Worm (Caenorhabditis elegans) whole organism, L4 larva: ENCODE measurements around the gene mcm-3AP.
A peak's percentile ranks its signal among the peaks of the same experiment; 100 is the strongest.

Source experiments
- F10B5.3 ChIP-seq: sonication (generic microtip); optimal IDR thresholded peaks from 2 replicates; lab custom pipeline; 2016; ENCODE audit warnings: mild to moderate bottlenecking, missing genetic modification characterization, missing compliant biosample characterization
- F26F4.8 ChIP-seq: fragments of 200-800 bp; sonication (Bioruptor generic); conservative IDR thresholded peaks from 2 replicates; pipeline ENCODE4 v1.3.6; 2022; ENCODE audit warnings: missing genetic modification characterization, missing compliant biosample characterization
- F37D6.2 ChIP-seq: sonication (generic microtip); optimal IDR thresholded peaks from 2 replicates; lab custom pipeline; 2016; ENCODE audit warnings: mild to moderate bottlenecking, missing genetic modification characterization, missing compliant biosample characterization
- F44E2.7 ChIP-seq: fragments of 200-800 bp; sonication (Bioruptor generic); IDR thresholded peaks from 2 replicates; pipeline ENCODE4 v2.1.2; 2022; ENCODE audit warnings: missing genetic modification characterization, missing compliant biosample characterization
- T26A8.4 ChIP-seq: fragments of 200-800 bp; sonication (Bioruptor generic); IDR thresholded peaks from 2 replicates; pipeline ENCODE4 v1.3.6; 2022; ENCODE audit warnings: missing genetic modification characterization, missing compliant biosample characterization
- ZK337.2 ChIP-seq: fragments of 200-800 bp; sonication (Bioruptor generic); IDR thresholded peaks from 2 replicates; pipeline ENCODE4 v1.3.6; 2022; ENCODE audit warnings: missing genetic modification reagents, missing genetic modification characterization, missing compliant biosample characterization
- ZK546.5 ChIP-seq, 2 experiments: sonication (generic microtip); optimal IDR thresholded peaks; 2 replicates each; lab custom pipeline; 2017; ENCODE audit warnings: missing biosample characterization in 2 of 2, missing genetic modification characterization in 2 of 2
- aha-1 ChIP-seq: fragments of 150-350 bp; peaks from one replicate; lab custom pipeline; 2014; ENCODE audit warnings: missing biosample characterization, missing genetic modification characterization
- arid-1 ChIP-seq: fragments of 200-800 bp; sonication (Bioruptor generic); conservative IDR thresholded peaks from 2 replicates; pipeline ENCODE4 v1.3.6; 2022; ENCODE audit warnings: missing genetic modification reagents, missing genetic modification characterization, missing compliant biosample characterization
- ceh-44 ChIP-seq: fragments of 200-800 bp; sonication (Bioruptor generic); IDR thresholded peaks from 2 replicates; pipeline ENCODE4 v1.3.6; 2022; ENCODE audit warnings: missing genetic modification reagents, missing genetic modification characterization, missing compliant biosample characterization
- ceh-62 ChIP-seq: sonication (generic microtip); optimal IDR thresholded peaks from 2 replicates; lab custom pipeline; 2017; ENCODE audit warnings: missing biosample characterization, missing genetic modification characterization
- dmd-6 ChIP-seq: fragments of 200-800 bp; sonication (Bioruptor generic); IDR thresholded peaks from 2 replicates; pipeline ENCODE4 v1.3.6; 2022; ENCODE audit warnings: missing genetic modification reagents, missing genetic modification characterization, missing compliant biosample characterization
- duxl-1 ChIP-seq: sonication (generic microtip); optimal IDR thresholded peaks from 2 replicates; lab custom pipeline; 2016; ENCODE audit warnings: mild to moderate bottlenecking, missing genetic modification characterization, moderate library complexity, missing compliant biosample characterization; ENCODE audit not compliant: poor library complexity
- egl-43 ChIP-seq: fragments of 200-800 bp; sonication (Bioruptor generic); IDR thresholded peaks from 2 replicates; pipeline ENCODE4 v1.3.6; 2022; ENCODE audit warnings: missing genetic modification reagents, missing genetic modification characterization, missing compliant biosample characterization
- hlh-11 ChIP-seq: fragments of 200-800 bp; sonication (Bioruptor generic); optimal IDR thresholded peaks from 2 replicates; lab custom pipeline; 2018; ENCODE audit warnings: mild to moderate bottlenecking, missing genetic modification characterization, missing compliant biosample characterization
- hlh-30 ChIP-seq: sonication (generic microtip); optimal IDR thresholded peaks from 2 replicates; lab custom pipeline; 2017; ENCODE audit warnings: antibody characterized with exemption, mild to moderate bottlenecking, missing genetic modification characterization, missing compliant biosample characterization; ENCODE audit not compliant: insufficient read depth
- lin-1 ChIP-seq: fragments of 200-800 bp; sonication (Bioruptor generic); IDR thresholded peaks from 2 replicates; pipeline ENCODE4 v1.3.6; 2022; ENCODE audit warnings: missing genetic modification reagents, missing genetic modification characterization, missing compliant biosample characterization
- lin-39 ChIP-seq: fragments of 150-350 bp; optimal IDR thresholded peaks from 2 replicates; lab custom pipeline; 2014; ENCODE audit warnings: missing biosample characterization, missing genetic modification reagents, missing genetic modification characterization
- mdl-1 ChIP-seq, 2 experiments: fragments of 150-350 bp in 1 of 2; sonication (generic microtip) in 1 of 2; optimal IDR thresholded peaks; 2 replicates each; lab custom pipeline; 2014 to 2017; ENCODE audit warnings: missing biosample characterization in 2 of 2, missing genetic modification characterization in 2 of 2
- mep-1 ChIP-seq: fragments of 150-350 bp; sonication (generic microtip); optimal IDR thresholded peaks from 3 replicates; lab custom pipeline; 2014; ENCODE audit warnings: missing biosample characterization, missing genetic modification characterization
- mxl-3 ChIP-seq: fragments of 200-800 bp; sonication (Bioruptor generic); optimal IDR thresholded peaks from 2 replicates; lab custom pipeline; 2018; ENCODE audit warnings: mild to moderate bottlenecking, missing genetic modification characterization, missing compliant biosample characterization
- nhr-102 ChIP-seq: sonication (generic microtip); optimal IDR thresholded peaks from 2 replicates; lab custom pipeline; 2016; ENCODE audit warnings: mild to moderate bottlenecking, missing genetic modification characterization, moderate library complexity, missing compliant biosample characterization
- nhr-111 ChIP-seq: fragments of 200-800 bp; sonication (Bioruptor generic); optimal IDR thresholded peaks from 2 replicates; lab custom pipeline; 2018; ENCODE audit warnings: mild to moderate bottlenecking, missing genetic modification characterization, missing compliant biosample characterization
- nhr-237 ChIP-seq: sonication (generic microtip); optimal IDR thresholded peaks from 2 replicates; lab custom pipeline; 2017; ENCODE audit warnings: missing biosample characterization, missing genetic modification characterization
- nhr-25 ChIP-seq: sonication (generic microtip); optimal IDR thresholded peaks from 2 replicates; lab custom pipeline; 2017; ENCODE audit warnings: missing genetic modification characterization, mild to moderate bottlenecking, missing compliant biosample characterization, antibody characterized with exemption, moderate library complexity, borderline replicate concordance; ENCODE audit not compliant: insufficient read depth
- nhr-28 ChIP-seq: fragments of 150-350 bp; optimal IDR thresholded peaks from 2 replicates; lab custom pipeline; 2014; ENCODE audit warnings: missing biosample characterization, missing genetic modification characterization
- nhr-48 ChIP-seq: sonication (generic microtip); optimal IDR thresholded peaks from 2 replicates; lab custom pipeline; 2016; ENCODE audit warnings: mild to moderate bottlenecking, missing genetic modification characterization, missing compliant biosample characterization
- php-3 ChIP-seq: fragments of 200-800 bp; sonication (Bioruptor generic); IDR thresholded peaks from 2 replicates; pipeline ENCODE4 v1.3.6; 2022; ENCODE audit warnings: missing genetic modification reagents, missing genetic modification characterization, missing compliant biosample characterization
- skn-1 ChIP-seq: fragments of 150-350 bp; optimal IDR thresholded peaks from 2 replicates; lab custom pipeline; 2014; ENCODE audit warnings: missing biosample characterization, missing genetic modification characterization
- snpc-1.2 ChIP-seq: fragments of 200-800 bp; sonication (Bioruptor generic); IDR thresholded peaks from 2 replicates; pipeline ENCODE4 v1.3.6; 2022; ENCODE audit warnings: missing genetic modification reagents, missing genetic modification characterization, missing compliant biosample characterization
- snpc-4 ChIP-seq: fragments of 150-350 bp; optimal IDR thresholded peaks from 2 replicates; lab custom pipeline; 2014; ENCODE audit warnings: missing biosample characterization, missing genetic modification characterization
- tra-1 ChIP-seq: fragments of 200-800 bp; sonication (Bioruptor generic); IDR thresholded peaks from 2 replicates; pipeline ENCODE4 v1.3.6; 2022; ENCODE audit warnings: missing genetic modification reagents, missing genetic modification characterization, missing compliant biosample characterization
- unc-130 ChIP-seq: sonication (generic microtip); optimal IDR thresholded peaks from 2 replicates; lab custom pipeline; 2016; ENCODE audit warnings: missing genetic modification reagents, missing genetic modification characterization, missing compliant biosample characterization
- unc-62 ChIP-seq, 3 experiments: fragments of 150-350 bp in 1 of 3; sonication (generic microtip); optimal IDR thresholded peaks in 2 of 3; peaks in 1 of 3; 1 replicate in 1 of 3; 2 replicates in 2 of 3; lab custom pipeline; 2014 to 2017; ENCODE audit warnings: missing biosample characterization in 3 of 3, missing genetic modification characterization in 3 of 3, missing genetic modification reagents in 3 of 3, missing genotype in 1 of 3
- zag-1 ChIP-seq: fragments of 150-350 bp; optimal IDR thresholded peaks from 2 replicates; lab custom pipeline; 2014; ENCODE audit warnings: missing biosample characterization, missing genetic modification characterization
- zfp-3 ChIP-seq: fragments of 200-800 bp; sonication (Bioruptor generic); conservative IDR thresholded peaks from 2 replicates; pipeline ENCODE4 v1.3.6; 2022; ENCODE audit warnings: missing genetic modification reagents, missing genetic modification characterization, missing compliant biosample characterization
- zip-2 ChIP-seq: fragments of 150-350 bp; optimal IDR thresholded peaks from 2 replicates; lab custom pipeline; 2014; ENCODE audit warnings: missing biosample characterization, missing genetic modification characterization
- ztf-11 ChIP-seq: fragments of 150-350 bp; optimal IDR thresholded peaks from 2 replicates; lab custom pipeline; 2014; ENCODE audit warnings: missing biosample characterization, missing genetic modification characterization

Gene mcm-3AP

ce11 chrIV:7983728-7984346, 35.4 kb downstream of the mcm-3AP start (continued):
- TF ChIP-seq ZK337.2 (GFP tag; lab: Robert Waterston, UW) (no peak), mep-1 (peak; percentile 38), nhr-102 (tag; lab: Kevin White, UChicago) (peak; percentile 35), ceh-44 (GFP tag; lab: Robert Waterston, UW) (no peak), zag-1 (no peak), lin-39 (no peak), T26A8.4 (peak; percentile 75; the same call in 1 of the 2 replicates), tra-1 (GFP tag; lab: Robert Waterston, UW) (0 out of 2 replicates have a peak, but pooled peaks have one; percentile 12), ztf-11 (tag; lab: Kevin White, UChicago) (no peak), nhr-237 (no peak), snpc-1.2 (GFP tag; lab: Robert Waterston, UW) (no peak), arid-1 (GFP tag; lab: Robert Waterston, UW) (no peak; the same call in 1 of the 2 replicates), mxl-3 (GFP tag; lab: Kevin White, UChicago) (no peak), ZK546.5 (tag; optimal IDR thresholded peaks at IDR 0.05; lab: Kevin White, UChicago) (no peak), F37D6.2 (no peak), nhr-111 (GFP tag; lab: Kevin White, UChicago) (peak; percentile 21), skn-1 (tag; lab: Kevin White, UChicago) (no peak), php-3 (no peak), duxl-1 (peak; percentile 47), ceh-62 (no peak), F10B5.3 (tag; lab: Kevin White, UChicago) (no peak), F26F4.8 (GFP tag; lab: Robert Waterston, UW) (0 out of 2 replicates have a peak, but pooled peaks have one; percentile 29), F44E2.7 (GFP tag; lab: Robert Waterston, UW) (no peak), nhr-25 (no peak)

ce11 chrIV:7985737-7986136, 37.3 kb downstream of the mcm-3AP start:
- TF ChIP-seq mdl-1 (tag; optimal IDR thresholded peaks at IDR 0.05; lab: Kevin White, UChicago) (peak in 1 of 2 experiments; percentile 49), aha-1 (peak; percentile 47), nhr-48 (tag; lab: Kevin White, UChicago) (peak; percentile 29), hlh-30 (peak; percentile 38), hlh-11 (tag; lab: Kevin White, UChicago) (peak; percentile 27), mxl-3 (GFP tag; lab: Kevin White, UChicago) (peak; percentile 61), snpc-4 (tag; lab: Kevin White, UChicago) (no peak), egl-43 (GFP tag; lab: Robert Waterston, UW) (no peak), nhr-28 (peak; percentile 46)
- TF ChIP-seq, all 104 proteins: peak for 7

ce11 chrIV:7987083-7987482, 38.6 kb downstream of the mcm-3AP start, which contains the start of gene mec-17:
Gene mec-17 (minus strand): TSS chrIV:7987183.
- no peak for TF ChIP-seq snpc-4 (tag; lab: Kevin White, UChicago)
- TF ChIP-seq F37D6.2: no peak

ce11 chrIV:7988385-7988784, 39.9 kb downstream of the mcm-3AP start, which contains the start of gene col-115:
Gene col-115 (plus strand): TSS chrIV:7988685.
- TF ChIP-seq lin-1: no peak
- TF ChIP-seq hlh-30: no peak
- no peak for TF ChIP-seq mdl-1 (tag; optimal IDR thresholded peaks at IDR 0.05; lab: Kevin White, UChicago)
- TF ChIP-seq skn-1 (tag; lab: Kevin White, UChicago): no peak
- no peak for TF ChIP-seq zfp-3 (GFP tag; lab: Robert Waterston, UW)
- TF ChIP-seq zip-2 (tag; lab: Kevin White, UChicago): no peak
- TF ChIP-seq unc-130 (GFP tag; lab: Kevin White, UChicago): no peak
- no peak for TF ChIP-seq dmd-6
- no peak for TF ChIP-seq nhr-237
- no peak for TF ChIP-seq nhr-28
- no peak for TF ChIP-seq unc-62 (GFP tag; optimal IDR thresholded peaks at IDR 0.05 in 1 of 2; lab: Kevin White, UChicago)
- TF ChIP-seq unc-62 (tag; optimal IDR thresholded peaks at IDR 0.05; lab: Kevin White, UChicago): no peak
